Fruit fly (Drosophila melanogaster) whole organism, embryonic: ENCODE results near the gene ND-39.

Experiments used
- Aef1 ChIP-seq: fragments of 200-800 bp; sonication (Bioruptor generic); IDR thresholded peaks from 3 replicates; pipeline ENCODE4 v1.3.6; 2022; ENCODE audit warnings: missing biosample characterization, missing genetic modification characterization
- CG11093 ChIP-seq: fragments of 200-800 bp; sonication (Bioruptor generic); IDR thresholded peaks from 3 replicates; pipeline ENCODE4 v1.3.6; 2022; ENCODE audit warnings: missing biosample characterization, missing genetic modification characterization
- CG11247 ChIP-seq: fragments of 200-800 bp; sonication (Bioruptor generic); IDR thresholded peaks from 2 replicates; pipeline ENCODE4 v1.3.6; 2022; ENCODE audit warnings: missing biosample characterization, missing genetic modification characterization
- CG12659 ChIP-seq: fragments of 200-800 bp; sonication (Bioruptor generic); optimal IDR thresholded peaks from 3 replicates; lab custom pipeline; 2017; ENCODE audit warnings: mild to moderate bottlenecking, missing biosample characterization, missing genetic modification reagents, missing genetic modification characterization
- CG13123 ChIP-seq: fragments of 200-800 bp; sonication (Bioruptor generic); optimal IDR thresholded peaks from 2 replicates; lab custom pipeline; 2016; ENCODE audit warnings: missing biosample characterization, missing genetic modification characterization
- CG14014 ChIP-seq: fragments of 200-800 bp; sonication (Bioruptor generic); IDR thresholded peaks from 2 replicates; pipeline ENCODE4 v1.3.6; 2022; ENCODE audit warnings: missing biosample characterization, missing genetic modification characterization
- CG14710 ChIP-seq: fragments of 200-800 bp; sonication (Bioruptor generic); optimal IDR thresholded peaks from 3 replicates; lab custom pipeline; 2019; ENCODE audit warnings: missing biosample characterization, mild to moderate bottlenecking, missing genetic modification characterization, moderate library complexity
- CG16779 ChIP-seq: fragments of 200-800 bp; sonication (Bioruptor generic); IDR thresholded peaks from 2 replicates; pipeline ENCODE4 v1.3.6; 2022; ENCODE audit warnings: missing biosample characterization, missing genetic modification characterization
- CG18262 ChIP-seq: fragments of 200-800 bp; optimal IDR thresholded peaks from 3 replicates; lab custom pipeline; 2019; ENCODE audit warnings: missing biosample characterization, mild to moderate bottlenecking, missing genetic modification characterization, moderate library complexity
- CG18476 ChIP-seq: fragments of 200-800 bp; sonication (Bioruptor generic); optimal IDR thresholded peaks from 2 replicates; lab custom pipeline; 2016; ENCODE audit warnings: missing biosample characterization, mild to moderate bottlenecking, missing genetic modification characterization
- CG2889 ChIP-seq: fragments of 200-800 bp; sonication (Bioruptor generic); IDR thresholded peaks from 3 replicates; pipeline ENCODE4 v1.3.6; 2022; ENCODE audit warnings: missing biosample characterization, missing genetic modification characterization
- CG4328 ChIP-seq: fragments of 200-800 bp; sonication (Bioruptor generic); optimal IDR thresholded peaks from 3 replicates; lab custom pipeline; 2017; ENCODE audit warnings: missing biosample characterization, missing genetic modification reagents, missing genetic modification characterization
- CG5245 ChIP-seq: fragments of 200-800 bp; sonication (Bioruptor generic); optimal IDR thresholded peaks from 3 replicates; lab custom pipeline; 2016; ENCODE audit warnings: missing biosample characterization, missing genetic modification characterization
- CG6254 ChIP-seq: fragments of 200-800 bp; sonication (Bioruptor generic); optimal IDR thresholded peaks from 3 replicates; lab custom pipeline; 2017; ENCODE audit warnings: mild to moderate bottlenecking, missing biosample characterization, missing genetic modification reagents, missing genetic modification characterization
- CG6765 ChIP-seq: fragments of 200-800 bp; sonication (Bioruptor generic); optimal IDR thresholded peaks from 3 replicates; lab custom pipeline; 2017; ENCODE audit warnings: missing biosample characterization, mild to moderate bottlenecking, missing genetic modification characterization
- CG8359 ChIP-seq: fragments of 200-800 bp; sonication (Bioruptor generic); optimal IDR thresholded peaks from 2 replicates; lab custom pipeline; 2017; ENCODE audit warnings: missing biosample characterization, mild to moderate bottlenecking, missing genetic modification characterization, borderline replicate concordance
- CG8924 ChIP-seq: fragments of 200-800 bp; optimal IDR thresholded peaks from 3 replicates; lab custom pipeline; 2019; ENCODE audit warnings: missing biosample characterization, mild to moderate bottlenecking, missing genetic modification characterization, moderate library complexity
- CkIIα-i1 ChIP-seq: fragments of 200-800 bp; sonication (Bioruptor generic); IDR thresholded peaks from 2 replicates; pipeline ENCODE4 v1.3.6; 2022; ENCODE audit warnings: missing biosample characterization, missing genetic modification characterization
- D19A ChIP-seq: fragments of 200-800 bp; optimal IDR thresholded peaks from 3 replicates; lab custom pipeline; 2019; ENCODE audit warnings: missing biosample characterization, mild to moderate bottlenecking, missing genetic modification characterization, moderate library complexity
- D19B ChIP-seq: fragments of 200-800 bp; sonication (Bioruptor generic); optimal IDR thresholded peaks from 2 replicates; lab custom pipeline; 2017; ENCODE audit warnings: missing biosample characterization, mild to moderate bottlenecking, missing genetic modification characterization
- Deaf1 ChIP-seq: fragments of 200-800 bp; optimal IDR thresholded peaks from 3 replicates; lab custom pipeline; 2019; ENCODE audit warnings: missing biosample characterization, mild to moderate bottlenecking, missing genetic modification characterization, moderate library complexity
- HLHmδ ChIP-seq: fragments of 200-800 bp; sonication (Bioruptor generic); optimal IDR thresholded peaks from 2 replicates; lab custom pipeline; 2018; ENCODE audit warnings: missing biosample characterization, mild to moderate bottlenecking, missing genetic modification characterization, moderate library complexity
- Hmx ChIP-seq: fragments of 200-800 bp; sonication (Bioruptor generic); optimal IDR thresholded peaks from 2 replicates; lab custom pipeline; 2016; ENCODE audit warnings: missing biosample characterization, missing genetic modification characterization
- Hsf ChIP-seq: fragments of 200-800 bp; sonication (Bioruptor generic); optimal IDR thresholded peaks from 3 replicates; lab custom pipeline; 2016; ENCODE audit warnings: missing biosample characterization, missing genetic modification characterization
- Lpt ChIP-seq: fragments of >200 bp; optimal IDR thresholded peaks from 2 replicates; lab custom pipeline; 2018; ENCODE audit warnings: missing biosample characterization, missing genetic modification characterization
- Mrtf ChIP-seq: fragments of 200-800 bp; sonication (Bioruptor generic); IDR thresholded peaks from 3 replicates; pipeline ENCODE4 v1.3.6; 2022; ENCODE audit warnings: missing biosample characterization, missing genetic modification characterization
- Neu2 ChIP-seq: fragments of 200-800 bp; sonication (Bioruptor generic); optimal IDR thresholded peaks from 3 replicates; lab custom pipeline; 2016; ENCODE audit warnings: missing biosample characterization, missing genetic modification characterization, borderline replicate concordance
- Oaz ChIP-seq: fragments of 200-800 bp; sonication (Bioruptor generic); IDR thresholded peaks from 2 replicates; pipeline ENCODE4 v1.3.6; 2022; ENCODE audit warnings: missing biosample characterization, missing genetic modification characterization
- Ptx1 ChIP-seq: fragments of 200-800 bp; sonication (Bioruptor generic); IDR thresholded peaks from 2 replicates; pipeline ENCODE4 v1.3.6; 2022; ENCODE audit warnings: missing biosample characterization, missing genetic modification characterization
- Xbp1 ChIP-seq: fragments of 200-800 bp; sonication (Bioruptor generic); optimal IDR thresholded peaks from 3 replicates; lab custom pipeline; 2016; ENCODE audit warnings: missing biosample characterization, mild to moderate bottlenecking, missing genetic modification characterization
- ab ChIP-seq: fragments of 200-800 bp; sonication (Bioruptor generic); optimal IDR thresholded peaks from 2 replicates; lab custom pipeline; 2016; ENCODE audit warnings: missing biosample characterization, missing genetic modification characterization
- amos ChIP-seq: fragments of 200-800 bp; sonication (Bioruptor generic); IDR thresholded peaks from 2 replicates; pipeline ENCODE4 v1.3.6; 2022; ENCODE audit warnings: missing biosample characterization, missing genetic modification characterization; ENCODE audit not compliant: partially characterized antibody
- bsh ChIP-seq, 2 experiments: fragments of 200-800 bp; sonication (Bioruptor generic); optimal IDR thresholded peaks; 2 replicates each; lab custom pipeline; 2017 to 2018; ENCODE audit warnings: mild to moderate bottlenecking in 2 of 2, missing biosample characterization in 2 of 2, missing genetic modification characterization in 2 of 2, moderate library complexity in 1 of 2
- crp ChIP-seq, 2 experiments: fragments of 200-800 bp; sonication (Bioruptor generic); optimal IDR thresholded peaks; 2 replicates in 1 of 2; 3 replicates in 1 of 2; lab custom pipeline; 2017; ENCODE audit warnings: missing biosample characterization in 2 of 2, missing genetic modification characterization in 2 of 2, mild to moderate bottlenecking in 1 of 2, moderate library complexity in 1 of 2
- dati ChIP-seq: fragments of 200-800 bp; sonication (Bioruptor generic); IDR thresholded peaks from 2 replicates; pipeline ENCODE4 v1.3.6; 2022; ENCODE audit warnings: missing biosample characterization, missing genetic modification characterization
- fd64A ChIP-seq: fragments of 200-800 bp; sonication (Bioruptor generic); optimal IDR thresholded peaks from 3 replicates; lab custom pipeline; 2018; ENCODE audit warnings: missing biosample characterization, mild to moderate bottlenecking, missing genetic modification characterization
- hb ChIP-seq: fragments of 200-800 bp; sonication (Bioruptor generic); IDR thresholded peaks from 3 replicates; pipeline ENCODE4 v1.3.6; 2022; ENCODE audit warnings: missing biosample characterization, missing genetic modification characterization; ENCODE audit not compliant: partially characterized antibody
- her ChIP-seq: fragments of 200-800 bp; sonication (Bioruptor generic); optimal IDR thresholded peaks from 2 replicates; lab custom pipeline; 2016; ENCODE audit warnings: missing biosample characterization, missing genetic modification characterization
- lbe ChIP-seq: fragments of 200-800 bp; sonication (Bioruptor generic); optimal IDR thresholded peaks from 2 replicates; lab custom pipeline; 2016; ENCODE audit warnings: missing biosample characterization, mild to moderate bottlenecking, missing genetic modification characterization
- lola ChIP-seq, 3 experiments: fragments of >200 bp in 2 of 3; fragments of 200-800 bp in 1 of 3; sonication (Bioruptor generic) in 1 of 3; optimal IDR thresholded peaks; 2 replicates each; lab custom pipeline; 2017 to 2019; ENCODE audit warnings: missing biosample characterization in 3 of 3, missing genetic modification characterization in 3 of 3, mild to moderate bottlenecking in 1 of 3, moderate library complexity in 1 of 3
- lov ChIP-seq, 2 experiments: fragments of 200-800 bp in 1 of 2; fragments of >200 bp in 1 of 2; sonication (Bioruptor generic) in 1 of 2; IDR thresholded peaks in 1 of 2; optimal IDR thresholded peaks in 1 of 2; 2 replicates in 1 of 2; 3 replicates in 1 of 2; pipeline versions ENCODE4 v1.3.6 to Lab custom; 2017 to 2022; ENCODE audit warnings: missing biosample characterization in 1 of 2, missing genetic modification characterization in 1 of 2
- mirr ChIP-seq: fragments of 200-800 bp; sonication (Bioruptor generic); optimal IDR thresholded peaks from 3 replicates; lab custom pipeline; 2018; ENCODE audit warnings: missing biosample characterization, mild to moderate bottlenecking, missing genetic modification characterization
- onecut ChIP-seq: fragments of 200-800 bp; sonication (Bioruptor generic); IDR thresholded peaks from 2 replicates; pipeline ENCODE4 v1.3.6; 2022; ENCODE audit warnings: missing biosample characterization, missing genetic modification characterization
- seq ChIP-seq: fragments of 200-800 bp; sonication (Bioruptor generic); IDR thresholded peaks from 2 replicates; pipeline ENCODE4 v1.3.6; 2022; ENCODE audit warnings: missing biosample characterization, missing genetic modification characterization
- stwl ChIP-seq: fragments of 200-800 bp; sonication (Bioruptor generic); optimal IDR thresholded peaks from 3 replicates; lab custom pipeline; 2018; ENCODE audit warnings: missing biosample characterization, mild to moderate bottlenecking, missing genetic modification characterization, moderate library complexity
- tio ChIP-seq: fragments of 200-800 bp; sonication (Bioruptor generic); optimal IDR thresholded peaks from 2 replicates; lab custom pipeline; 2017; ENCODE audit warnings: missing biosample characterization, missing genetic modification characterization, inconsistent platforms
- ttk ChIP-seq: fragments of 200-800 bp; sonication (Bioruptor generic); IDR thresholded peaks from 2 replicates; pipeline ENCODE4 v2.1.2; 2022; ENCODE audit warnings: missing biosample characterization, missing genetic modification characterization
- usp ChIP-seq: fragments of >200 bp; optimal IDR thresholded peaks from 2 replicates; lab custom pipeline; 2017; ENCODE audit warnings: missing biosample characterization, missing genetic modification characterization
- wdn ChIP-seq: fragments of 200-800 bp; sonication (Bioruptor generic); IDR thresholded peaks from 2 replicates; pipeline ENCODE4 v1.3.6; 2022; ENCODE audit warnings: missing biosample characterization, missing genetic modification characterization

The ND-39 gene

dm6 chr3L:20526196-20526740, 34.4 kb downstream of the ND-39 start, which contains the start of gene Nubp2 (continued):
- TF ChIP-seq CG18476 = peak; percentile 92
- no peak for TF ChIP-seq usp (GFP tag; lab: Kevin White, UChicago)
- peak; percentile 85 for TF ChIP-seq wdn (GFP tag; lab: Robert Waterston, UW)
- TF ChIP-seq dati (GFP tag; lab: Robert Waterston, UW) = peak; percentile 63; the same call in 1 of the 2 replicates
- no peak for TF ChIP-seq lov (optimal IDR thresholded peaks at IDR 0.05; lab: Kevin White, UChicago)
- TF ChIP-seq lov (GFP tag; IDR thresholded peaks at IDR 0.05; lab: Robert Waterston, UW) = no peak
- TF ChIP-seq Aef1 = peak; percentile 91
- peak; percentile 74 for TF ChIP-seq lbe (GFP tag; lab: Kevin White, UChicago)
- TF ChIP-seq Hmx (GFP tag; lab: Kevin White, UChicago) = peak; percentile 91
- TF ChIP-seq CkIIα-i1 (GFP tag; lab: Robert Waterston, UW) = no peak
- TF ChIP-seq tio = peak; percentile 97
- TF ChIP-seq bsh (GFP tag; optimal IDR thresholded peaks at IDR 0.05; lab: Kevin White, UChicago) = peak; percentile 66 to 92
- TF ChIP-seq stwl (tag; lab: Kevin White, UChicago) = peak; percentile 79
- peak; percentile 96 for TF ChIP-seq CG18262 (tag; lab: Kevin White, UChicago)
- peak; percentile 94 for TF ChIP-seq Ptx1
- TF ChIP-seq Hsf (GFP tag; lab: Kevin White, UChicago) = peak; percentile 98
- peak; percentile 91 for TF ChIP-seq CG14014 (GFP tag; lab: Robert Waterston, UW)
- TF ChIP-seq CG14710 (tag; lab: Kevin White, UChicago) = peak; percentile 97
- peak; percentile 89 for TF ChIP-seq D19B (GFP tag; lab: Kevin White, UChicago)
- peak in 1 of 3 experiments; percentile 98 for TF ChIP-seq lola (GFP tag; optimal IDR thresholded peaks at IDR 0.05; lab: Kevin White, UChicago)
- TF ChIP-seq CG4328 (GFP tag; lab: Kevin White, UChicago) = peak; percentile 94
- TF ChIP-seq Lpt = no peak
- TF ChIP-seq CG11247 (GFP tag; lab: Robert Waterston, UW) = peak; percentile 90
- peak; percentile 98 for TF ChIP-seq CG12659 (GFP tag; lab: Kevin White, UChicago)
- TF ChIP-seq Mrtf (GFP tag; lab: Robert Waterston, UW) = peak; percentile 89
- TF ChIP-seq CG16779 = peak; percentile 82
- TF ChIP-seq her (GFP tag; lab: Kevin White, UChicago) = peak; percentile 79
- peak; percentile 98 for TF ChIP-seq Xbp1
- TF ChIP-seq onecut (GFP tag; lab: Robert Waterston, UW) = peak; percentile 78
- peak; percentile 92 for TF ChIP-seq seq (GFP tag; lab: Robert Waterston, UW)
- no peak for TF ChIP-seq amos (GFP tag; lab: Robert Waterston, UW)
- peak; percentile 47 for TF ChIP-seq fd64A (GFP tag; lab: Kevin White, UChicago)
- peak; percentile 89 for TF ChIP-seq CG6765
- peak; percentile 92 to 96 for TF ChIP-seq crp (GFP tag; optimal IDR thresholded peaks at IDR 0.05; lab: Kevin White, UChicago)
- TF ChIP-seq HLHmδ (GFP tag; lab: Kevin White, UChicago) = no peak
- TF ChIP-seq CG8924 (tag; lab: Kevin White, UChicago) = peak; percentile 97
- TF ChIP-seq ab (GFP tag; lab: Kevin White, UChicago) = peak; percentile 73
- TF ChIP-seq mirr (GFP tag; lab: Kevin White, UChicago) = peak; percentile 89
- TF ChIP-seq Oaz (GFP tag; lab: Robert Waterston, UW) = peak; percentile 88
- TF ChIP-seq CG13123 (GFP tag; lab: Kevin White, UChicago) = peak; percentile 93
- TF ChIP-seq CG8359 (GFP tag; lab: Kevin White, UChicago) = peak; percentile 80
- peak; percentile 83 for TF ChIP-seq CG6254 (GFP tag; lab: Kevin White, UChicago)
- TF ChIP-seq hb (GFP tag; lab: Robert Waterston, UW) = no peak
- peak; percentile 65 for TF ChIP-seq Neu2
- TF ChIP-seq ttk (GFP tag; lab: Robert Waterston, UW) = peak; percentile 89
- TF ChIP-seq CG11093 = peak; percentile 92
- TF ChIP-seq CG2889 (GFP tag; lab: Robert Waterston, UW) = no peak; the same call in 1 of the 3 replicates
- peak; percentile 77 for TF ChIP-seq Deaf1 (tag; lab: Kevin White, UChicago)
- TF ChIP-seq D19A (tag; lab: Kevin White, UChicago) = peak; percentile 91
- peak; percentile 91 for TF ChIP-seq CG5245 (GFP tag; lab: Kevin White, UChicago)
